Worm (Caenorhabditis elegans) whole organism, L3 larva: ENCODE measurements around the gene F22B3.7.

Source experiments
- ZK546.5 ChIP-seq: sonication (generic microtip); optimal IDR thresholded peaks from 2 replicates; lab custom pipeline; 2017; ENCODE audit warnings: missing biosample characterization, missing genetic modification characterization
- ama-1 ChIP-seq: fragments of 150-350 bp; optimal IDR thresholded peaks from 2 replicates; lab custom pipeline; 2018
- ceh-28 ChIP-seq: fragments of 150-350 bp; optimal IDR thresholded peaks from 2 replicates; lab custom pipeline; 2014; ENCODE audit warnings: missing biosample characterization, missing genetic modification reagents, missing genetic modification characterization
- ceh-82 ChIP-seq: fragments of 150-350 bp; optimal IDR thresholded peaks from 2 replicates; lab custom pipeline; 2014; ENCODE audit warnings: missing biosample characterization, missing genetic modification characterization
- daf-12 ChIP-seq: fragments of 150-350 bp; optimal IDR thresholded peaks from 2 replicates; lab custom pipeline; 2014; ENCODE audit warnings: missing biosample characterization, missing genetic modification reagents, missing genetic modification characterization
- egl-5 ChIP-seq: fragments of 150-350 bp; optimal IDR thresholded peaks from 2 replicates; lab custom pipeline; 2017; ENCODE audit warnings: missing biosample characterization, missing genetic modification reagents, missing genetic modification characterization, inconsistent platforms
- elt-2 ChIP-seq: sonication (generic microtip); optimal IDR thresholded peaks from 2 replicates; lab custom pipeline; 2016; ENCODE audit warnings: missing genetic modification reagents, mild to moderate bottlenecking, missing genetic modification characterization, missing compliant biosample characterization
- elt-3 ChIP-seq, 3 experiments: fragments of 150-350 bp in 1 of 3; sonication (generic microtip) in 2 of 3; optimal IDR thresholded peaks; 2 replicates in 2 of 3; 4 replicates in 1 of 3; lab custom pipeline; 2014 to 2017; ENCODE audit warnings: missing biosample characterization in 3 of 3, missing genetic modification characterization in 3 of 3
- eor-1 ChIP-seq, 2 experiments: fragments of 150-350 bp; optimal IDR thresholded peaks; 2 replicates each; lab custom pipeline; 2014 to 2018; ENCODE audit warnings: missing biosample characterization in 2 of 2, missing genetic modification characterization in 2 of 2
- fkh-10 ChIP-seq: sonication (generic microtip); optimal IDR thresholded peaks from 2 replicates; lab custom pipeline; 2017; ENCODE audit warnings: missing biosample characterization, missing genetic modification reagents, missing genetic modification characterization
- fkh-2 ChIP-seq: fragments of 150-350 bp; optimal IDR thresholded peaks from 2 replicates; lab custom pipeline; 2014; ENCODE audit warnings: missing biosample characterization, missing genetic modification reagents, missing genetic modification characterization
- hmg-11 ChIP-seq: sonication (generic microtip); optimal IDR thresholded peaks from 2 replicates; lab custom pipeline; 2016; ENCODE audit warnings: missing genetic modification characterization, missing compliant biosample characterization
- jun-1 ChIP-seq: fragments of 150-350 bp; optimal IDR thresholded peaks from 2 replicates; lab custom pipeline; 2014; ENCODE audit warnings: missing biosample characterization, missing genetic modification reagents, missing genetic modification characterization
- lin-39 ChIP-seq: fragments of 150-350 bp; optimal IDR thresholded peaks from 2 replicates; lab custom pipeline; 2018; ENCODE audit warnings: missing biosample characterization, missing genetic modification reagents, missing genetic modification characterization
- lsy-12 ChIP-seq: sonication (generic microtip); optimal IDR thresholded peaks from 2 replicates; lab custom pipeline; 2016; ENCODE audit warnings: mild to moderate bottlenecking, missing genetic modification characterization, missing compliant biosample characterization
- mdl-1 ChIP-seq: fragments of 150-350 bp; optimal IDR thresholded peaks from 2 replicates; lab custom pipeline; 2014; ENCODE audit warnings: missing biosample characterization, missing genetic modification characterization
- mml-1 ChIP-seq: fragments of 150-350 bp; sonication (generic microtip); optimal IDR thresholded peaks from 3 replicates; lab custom pipeline; 2014; ENCODE audit warnings: missing biosample characterization, missing genetic modification characterization
- nfya-1 ChIP-seq: sonication (generic microtip); optimal IDR thresholded peaks from 2 replicates; lab custom pipeline; 2017; ENCODE audit warnings: missing genetic modification characterization, mild to moderate bottlenecking, missing compliant biosample characterization, antibody characterized with exemption, moderate library complexity; ENCODE audit not compliant: insufficient read depth
- nhr-11 ChIP-seq: fragments of 150-350 bp; optimal IDR thresholded peaks from 2 replicates; lab custom pipeline; 2014; ENCODE audit warnings: missing biosample characterization, missing genetic modification characterization
- nhr-12 ChIP-seq: fragments of 150-350 bp; optimal IDR thresholded peaks from 2 replicates; lab custom pipeline; 2014; ENCODE audit warnings: missing biosample characterization, missing genetic modification characterization
- nhr-23 ChIP-seq: fragments of 150-350 bp; optimal IDR thresholded peaks from 2 replicates; lab custom pipeline; 2014; ENCODE audit warnings: missing biosample characterization, missing genetic modification reagents, missing genetic modification characterization
- nhr-28 ChIP-seq: fragments of 150-350 bp; optimal IDR thresholded peaks from 2 replicates; lab custom pipeline; 2014; ENCODE audit warnings: missing biosample characterization, missing genetic modification characterization
- nhr-67 ChIP-seq: fragments of 150-350 bp; optimal IDR thresholded peaks from 2 replicates; lab custom pipeline; 2014; ENCODE audit warnings: missing biosample characterization, missing genetic modification characterization
- pha-4 ChIP-seq: fragments of 150-350 bp; optimal IDR thresholded peaks from 2 replicates; lab custom pipeline; 2014; ENCODE audit warnings: missing biosample characterization, missing genetic modification reagents, missing genetic modification characterization
- pqm-1 ChIP-seq: fragments of 150-350 bp; optimal IDR thresholded peaks from 2 replicates; lab custom pipeline; 2017; ENCODE audit warnings: missing biosample characterization, missing genetic modification characterization, inconsistent platforms
- tbx-2 ChIP-seq: sonication (generic microtip); optimal IDR thresholded peaks from 2 replicates; lab custom pipeline; 2016; ENCODE audit warnings: mild to moderate bottlenecking, missing genetic modification characterization, missing compliant biosample characterization
- unc-62 ChIP-seq: fragments of 150-350 bp; sonication (generic microtip); optimal IDR thresholded peaks from 4 replicates; lab custom pipeline; 2014; ENCODE audit warnings: missing biosample characterization, missing genetic modification reagents, missing genetic modification characterization
- zag-1 ChIP-seq: fragments of 150-350 bp; optimal IDR thresholded peaks from 2 replicates; lab custom pipeline; 2014; ENCODE audit warnings: missing biosample characterization, missing genetic modification characterization

F22B3.7 gene

DNA sequence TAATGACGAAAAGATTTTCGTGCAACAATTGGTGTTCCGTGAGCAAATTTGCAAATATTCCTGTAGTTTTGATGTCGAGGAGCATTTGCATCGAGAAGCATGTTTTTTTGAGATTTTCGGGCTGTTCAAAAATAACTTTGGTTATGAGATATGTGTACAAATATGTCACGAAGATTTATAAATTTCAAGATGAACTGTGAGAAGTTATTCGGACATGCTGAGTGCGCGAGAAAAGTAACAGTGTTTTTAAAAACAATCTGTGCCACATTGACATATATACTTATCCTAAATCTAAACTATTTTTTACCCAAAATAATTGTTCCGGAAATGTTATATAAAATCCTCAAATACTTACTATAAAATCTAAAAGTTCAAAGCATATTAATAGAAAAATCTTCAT is at the start of gene F22B3.7:
TSS of gene F22B3.7 (minus strand) at position 101 of the 400 bp plus-strand sequence.
- TF ChIP-seq fkh-10 (no peak), ZK546.5 (tag; lab: Kevin White, UChicago) (no peak), nfya-1 (tag; lab: Kevin White, UChicago) (no peak), fkh-2 (tag; lab: Kevin White, UChicago) (no peak)

DNA sequence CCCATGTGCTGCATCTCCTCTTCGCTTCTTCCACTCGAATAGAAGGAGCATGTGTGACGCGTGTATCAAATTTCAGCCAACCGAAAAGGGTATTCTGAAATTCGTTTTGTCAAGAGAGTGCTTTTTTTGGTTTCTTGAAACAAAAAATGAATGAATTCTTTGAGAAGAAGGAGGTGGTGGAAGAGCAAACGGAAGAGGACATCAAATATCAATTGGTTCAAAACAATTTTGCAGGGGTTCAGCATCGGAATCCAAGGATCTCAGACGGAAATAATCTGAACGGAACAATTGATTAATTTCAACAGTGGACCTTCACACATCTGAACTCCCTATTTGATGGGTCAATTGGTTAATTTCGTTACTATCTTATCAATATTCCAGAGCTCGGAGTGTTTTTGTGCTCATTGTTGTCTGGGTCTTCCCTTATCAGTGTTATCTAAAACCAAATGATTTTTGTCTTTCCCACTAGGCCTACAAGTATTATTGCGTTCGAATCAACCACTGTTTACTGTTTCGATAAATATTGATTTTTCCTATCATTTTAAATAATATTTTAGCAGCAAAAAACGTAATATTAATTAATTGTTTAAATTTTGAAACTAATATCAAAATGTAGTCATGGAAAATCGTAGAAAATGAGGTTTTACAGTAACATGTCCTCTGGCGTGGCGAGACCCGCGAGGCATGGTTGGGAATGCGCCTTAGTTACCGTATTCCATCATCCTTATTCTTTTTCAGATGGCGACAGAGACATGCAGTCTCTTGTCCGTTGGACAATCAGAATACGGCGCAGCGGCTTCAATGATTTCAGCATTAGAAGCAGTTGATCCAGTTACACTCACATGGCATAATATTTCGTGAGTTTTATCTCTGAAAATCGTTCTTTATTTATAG is 48.3 kb upstream of the F22B3.7 start, which contains the start of the genes C10C6.13 and wht-2:
TSS of gene C10C6.13 (minus strand) at position 51 of the 894 bp plus-strand sequence.
TSS of gene wht-2 (plus strand) at position 739 of the 894 bp plus-strand sequence.
- peak; percentile 82 for TF ChIP-seq elt-2
- TF ChIP-seq egl-5 (tag; lab: Kevin White, UChicago), result no peak
- TF ChIP-seq pha-4 (tag; lab: Kevin White, UChicago), result peak; percentile 19
- peak; percentile 62 for TF ChIP-seq pqm-1 (tag; lab: Kevin White, UChicago)

DNA sequence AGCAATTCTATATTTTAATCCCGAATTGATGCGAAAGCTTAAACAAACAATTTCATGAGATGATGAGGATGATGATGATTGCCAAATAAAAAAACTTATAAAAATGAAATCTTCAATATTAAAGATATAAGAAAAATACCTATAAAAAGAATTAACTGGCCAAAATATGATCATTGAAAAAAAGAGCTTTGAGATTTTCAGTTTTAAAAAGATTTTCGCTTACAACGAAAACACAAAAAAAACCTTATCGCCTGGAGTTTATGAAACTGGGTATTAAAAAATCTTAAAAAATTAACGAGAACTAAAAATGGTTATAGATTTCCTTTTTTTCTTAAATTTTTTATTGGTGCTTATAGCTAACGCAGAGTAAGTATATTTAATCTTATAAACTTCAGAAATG is 45.8 kb upstream of the F22B3.7 start, which contains the start of gene C10C6.7:
TSS of gene C10C6.7 (minus strand) at position 101 of the 400 bp plus-strand sequence.
- TF ChIP-seq ceh-28 (tag; lab: Kevin White, UChicago) (no peak), ZK546.5 (tag; lab: Kevin White, UChicago) (no peak), nhr-11 (tag; lab: Kevin White, UChicago) (no peak), tbx-2 (tag; lab: Kevin White, UChicago) (no peak), daf-12 (tag; lab: Kevin White, UChicago) (no peak), egl-5 (tag; lab: Kevin White, UChicago) (no peak)

DNA sequence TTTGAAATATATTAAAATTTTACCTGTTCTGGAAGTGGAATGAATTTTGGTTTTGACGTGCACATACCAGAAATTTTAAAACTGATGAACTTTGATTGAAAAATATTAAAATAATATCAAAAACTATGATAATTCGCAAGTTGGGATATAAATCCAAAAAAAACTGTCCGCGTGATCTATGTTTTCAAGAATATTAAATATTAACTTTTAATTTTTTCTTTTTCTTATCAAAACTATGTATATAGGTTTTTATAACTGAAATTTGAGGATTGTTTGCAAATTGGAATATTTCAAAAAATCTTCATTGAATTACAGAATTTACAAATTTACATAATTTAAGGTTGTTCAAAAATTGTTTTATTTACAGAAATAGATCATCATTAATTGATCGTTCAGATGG is 43.5 kb upstream of the F22B3.7 start, which contains the start of gene C10C6.3:
TSS of gene C10C6.3 (minus strand) at position 101 of the 400 bp plus-strand sequence.
- TF ChIP-seq nhr-12, result no peak
- TF ChIP-seq hmg-11 (tag; lab: Kevin White, UChicago), result no peak
- TF ChIP-seq nfya-1 (tag; lab: Kevin White, UChicago), result no peak
- TF ChIP-seq eor-1 (tag; optimal IDR thresholded peaks at IDR 0.05; lab: Kevin White, UChicago), result no peak
- TF ChIP-seq unc-62 (GFP tag; lab: Kevin White, UChicago), result no peak
- no peak for TF ChIP-seq nhr-11 (tag; lab: Kevin White, UChicago)
- TF ChIP-seq daf-12 (tag; lab: Kevin White, UChicago), result no peak
- TF ChIP-seq zag-1 (tag; lab: Kevin White, UChicago), result no peak
- TF ChIP-seq ama-1 (lab: Kevin White, UChicago), result no peak
- no peak for TF ChIP-seq ceh-82 (tag; lab: Kevin White, UChicago)
- no peak for TF ChIP-seq lin-39 (tag; lab: Kevin White, UChicago)
- TF ChIP-seq elt-3 (tag; optimal IDR thresholded peaks at IDR 0.05; lab: Kevin White, UChicago), result no peak
- TF ChIP-seq mdl-1, result no peak
- TF ChIP-seq mml-1 (tag; lab: Kevin White, UChicago), result no peak
- TF ChIP-seq, all 47 proteins: peak for 0

DNA sequence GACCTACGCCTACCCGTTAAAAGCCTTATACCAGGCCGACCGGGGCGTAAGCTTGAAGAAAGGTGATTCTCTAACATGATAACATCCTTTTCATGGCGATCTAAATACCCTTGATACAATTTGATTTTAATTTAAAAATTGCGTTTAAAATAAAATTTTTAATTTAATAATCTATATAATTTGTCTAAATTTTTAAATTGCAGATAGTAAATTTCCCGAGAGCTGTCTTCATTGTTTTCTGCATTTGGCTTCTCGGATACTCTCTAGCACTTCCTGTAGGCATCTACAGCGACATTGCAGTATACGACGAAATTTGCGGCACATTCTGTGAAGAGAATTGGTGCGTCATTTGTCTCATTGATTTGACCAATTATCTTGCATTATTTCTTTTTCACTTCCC is 39.7 kb upstream of the F22B3.7 start:
- no peak for TF ChIP-seq jun-1 (tag; lab: Kevin White, UChicago)
- no peak for TF ChIP-seq zag-1 (tag; lab: Kevin White, UChicago)
- peak; percentile 19 for TF ChIP-seq lin-39 (tag; lab: Kevin White, UChicago)
- no peak for TF ChIP-seq ama-1 (lab: Kevin White, UChicago)
- TF ChIP-seq nhr-67 (tag; lab: Kevin White, UChicago), result no peak
- TF ChIP-seq elt-3 (tag; optimal IDR thresholded peaks at IDR 0.05; lab: Kevin White, UChicago), result no peak
- TF ChIP-seq lsy-12, result no peak

DNA sequence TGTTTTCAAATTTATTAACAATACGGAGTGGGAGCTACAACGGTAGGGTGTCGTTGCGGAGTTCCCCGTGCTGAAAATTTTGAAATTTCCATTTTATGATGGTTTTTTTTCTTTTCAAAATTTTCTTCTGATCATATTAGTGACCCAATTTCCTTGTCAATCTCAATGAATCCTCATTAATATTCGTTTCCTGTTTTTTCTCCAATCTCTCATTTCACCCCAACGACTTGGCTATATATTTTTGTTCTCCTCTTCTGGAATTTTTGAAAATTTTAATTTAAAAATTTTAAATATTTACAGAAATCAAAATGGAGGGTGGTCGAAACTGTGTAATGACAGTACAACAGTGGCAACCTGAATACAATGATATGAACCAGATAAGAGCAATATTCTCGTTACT is 38.1 kb upstream of the F22B3.7 start, which contains the start of gene npr-3:
TSS of gene npr-3 (plus strand) at position 301 of the 400 bp plus-strand sequence.
- TF ChIP-seq hmg-11 (tag; lab: Kevin White, UChicago) (no peak), mml-1 (tag; lab: Kevin White, UChicago) (no peak), nhr-28 (tag; lab: Kevin White, UChicago) (no peak), nhr-23 (tag; lab: Kevin White, UChicago) (no peak), ceh-28 (tag; lab: Kevin White, UChicago) (no peak)
